Worm (Caenorhabditis elegans) whole organism, L3 larva: ENCODE results near the gene pqn-90.

Experiments
- R02D3.7 ChIP-seq: fragments of 150-350 bp; optimal IDR thresholded peaks from 2 replicates; lab custom pipeline; 2014; ENCODE audit warnings: missing biosample characterization, missing genetic modification characterization
- ZK546.5 ChIP-seq: sonication (generic microtip); optimal IDR thresholded peaks from 2 replicates; lab custom pipeline; 2017; ENCODE audit warnings: missing biosample characterization, missing genetic modification characterization
- aly-2 ChIP-seq: fragments of 150-350 bp; optimal IDR thresholded peaks from 2 replicates; lab custom pipeline; 2014; ENCODE audit warnings: missing biosample characterization, missing genetic modification characterization
- ama-1 ChIP-seq: fragments of 150-350 bp; optimal IDR thresholded peaks from 2 replicates; lab custom pipeline; 2018
- ceh-16 ChIP-seq: sonication (generic microtip); optimal IDR thresholded peaks from 2 replicates; lab custom pipeline; 2017; ENCODE audit warnings: missing biosample characterization, missing genetic modification characterization
- ceh-28 ChIP-seq: fragments of 150-350 bp; optimal IDR thresholded peaks from 2 replicates; lab custom pipeline; 2014; ENCODE audit warnings: missing biosample characterization, missing genetic modification reagents, missing genetic modification characterization
- ceh-82 ChIP-seq: fragments of 150-350 bp; optimal IDR thresholded peaks from 2 replicates; lab custom pipeline; 2014; ENCODE audit warnings: missing biosample characterization, missing genetic modification characterization
- ceh-9 ChIP-seq: sonication (generic microtip); optimal IDR thresholded peaks from 2 replicates; lab custom pipeline; 2018; ENCODE audit warnings: missing biosample characterization, missing genetic modification characterization
- daf-12 ChIP-seq: fragments of 150-350 bp; optimal IDR thresholded peaks from 2 replicates; lab custom pipeline; 2014; ENCODE audit warnings: missing biosample characterization, missing genetic modification reagents, missing genetic modification characterization
- elt-1 ChIP-seq: fragments of 150-350 bp; optimal IDR thresholded peaks from 2 replicates; lab custom pipeline; 2014; ENCODE audit warnings: missing biosample characterization, missing genetic modification characterization
- elt-2 ChIP-seq: sonication (generic microtip); optimal IDR thresholded peaks from 2 replicates; lab custom pipeline; 2016; ENCODE audit warnings: missing genetic modification reagents, mild to moderate bottlenecking, missing genetic modification characterization, missing compliant biosample characterization
- elt-3 ChIP-seq, 3 experiments: fragments of 150-350 bp in 1 of 3; sonication (generic microtip) in 2 of 3; optimal IDR thresholded peaks; 2 replicates in 2 of 3; 4 replicates in 1 of 3; lab custom pipeline; 2014 to 2017; ENCODE audit warnings: missing biosample characterization in 3 of 3, missing genetic modification characterization in 3 of 3
- eor-1 ChIP-seq, 2 experiments: fragments of 150-350 bp; optimal IDR thresholded peaks; 2 replicates each; lab custom pipeline; 2014 to 2018; ENCODE audit warnings: missing biosample characterization in 2 of 2, missing genetic modification characterization in 2 of 2
- fkh-2 ChIP-seq: fragments of 150-350 bp; optimal IDR thresholded peaks from 2 replicates; lab custom pipeline; 2014; ENCODE audit warnings: missing biosample characterization, missing genetic modification reagents, missing genetic modification characterization
- fos-1 ChIP-seq: fragments of 150-350 bp; optimal IDR thresholded peaks from 2 replicates; lab custom pipeline; 2014; ENCODE audit warnings: missing biosample characterization, missing genetic modification characterization
- hmg-11 ChIP-seq: sonication (generic microtip); optimal IDR thresholded peaks from 2 replicates; lab custom pipeline; 2016; ENCODE audit warnings: missing genetic modification characterization, missing compliant biosample characterization
- jun-1 ChIP-seq: fragments of 150-350 bp; optimal IDR thresholded peaks from 2 replicates; lab custom pipeline; 2014; ENCODE audit warnings: missing biosample characterization, missing genetic modification reagents, missing genetic modification characterization
- lsy-12 ChIP-seq: sonication (generic microtip); optimal IDR thresholded peaks from 2 replicates; lab custom pipeline; 2016; ENCODE audit warnings: mild to moderate bottlenecking, missing genetic modification characterization, missing compliant biosample characterization
- mdl-1 ChIP-seq: fragments of 150-350 bp; optimal IDR thresholded peaks from 2 replicates; lab custom pipeline; 2014; ENCODE audit warnings: missing biosample characterization, missing genetic modification characterization
- mml-1 ChIP-seq: fragments of 150-350 bp; sonication (generic microtip); optimal IDR thresholded peaks from 3 replicates; lab custom pipeline; 2014; ENCODE audit warnings: missing biosample characterization, missing genetic modification characterization
- nhr-12 ChIP-seq: fragments of 150-350 bp; optimal IDR thresholded peaks from 2 replicates; lab custom pipeline; 2014; ENCODE audit warnings: missing biosample characterization, missing genetic modification characterization
- nhr-25 ChIP-seq: sonication (generic microtip); optimal IDR thresholded peaks from 2 replicates; lab custom pipeline; 2017; ENCODE audit warnings: missing biosample characterization, missing genetic modification characterization
- nhr-28 ChIP-seq: fragments of 150-350 bp; optimal IDR thresholded peaks from 2 replicates; lab custom pipeline; 2014; ENCODE audit warnings: missing biosample characterization, missing genetic modification characterization
- nhr-43 ChIP-seq: sonication (generic microtip); optimal IDR thresholded peaks from 2 replicates; lab custom pipeline; 2016; ENCODE audit warnings: mild to moderate bottlenecking, missing genetic modification characterization, missing compliant biosample characterization; ENCODE audit not compliant: poor library complexity, severe bottlenecking
- nhr-67 ChIP-seq: fragments of 150-350 bp; optimal IDR thresholded peaks from 2 replicates; lab custom pipeline; 2014; ENCODE audit warnings: missing biosample characterization, missing genetic modification characterization
- nhr-77 ChIP-seq: fragments of 150-350 bp; optimal IDR thresholded peaks from 2 replicates; lab custom pipeline; 2014; ENCODE audit warnings: missing biosample characterization, missing genetic modification characterization
- pha-4 ChIP-seq: fragments of 150-350 bp; optimal IDR thresholded peaks from 2 replicates; lab custom pipeline; 2014; ENCODE audit warnings: missing biosample characterization, missing genetic modification reagents, missing genetic modification characterization
- pqm-1 ChIP-seq: fragments of 150-350 bp; optimal IDR thresholded peaks from 2 replicates; lab custom pipeline; 2017; ENCODE audit warnings: missing biosample characterization, missing genetic modification characterization, inconsistent platforms
- skn-1 ChIP-seq: fragments of 150-350 bp; optimal IDR thresholded peaks from 2 replicates; lab custom pipeline; 2014; ENCODE audit warnings: missing biosample characterization, missing genetic modification characterization
- snpc-4 ChIP-seq: fragments of 150-350 bp; optimal IDR thresholded peaks from 2 replicates; lab custom pipeline; 2014; ENCODE audit warnings: missing biosample characterization, missing genetic modification characterization
- unc-39 ChIP-seq: sonication (generic microtip); optimal IDR thresholded peaks from 4 replicates; lab custom pipeline; 2017; ENCODE audit warnings: missing biosample characterization, missing genetic modification characterization
- unc-62 ChIP-seq: fragments of 150-350 bp; sonication (generic microtip); optimal IDR thresholded peaks from 4 replicates; lab custom pipeline; 2014; ENCODE audit warnings: missing biosample characterization, missing genetic modification reagents, missing genetic modification characterization
- zag-1 ChIP-seq: fragments of 150-350 bp; optimal IDR thresholded peaks from 2 replicates; lab custom pipeline; 2014; ENCODE audit warnings: missing biosample characterization, missing genetic modification characterization
- ztf-11 ChIP-seq: fragments of 150-350 bp; optimal IDR thresholded peaks from 2 replicates; lab custom pipeline; 2014; ENCODE audit warnings: missing biosample characterization, missing genetic modification characterization
- ztf-4 ChIP-seq: fragments of 150-350 bp; optimal IDR thresholded peaks from 2 replicates; lab custom pipeline; 2014; ENCODE audit warnings: missing biosample characterization, missing genetic modification characterization

The pqn-90 gene

ce11 chrIV:15300041-15300440, 9.0 kb upstream of the pqn-90 start:
- TF ChIP-seq hmg-11 (tag; lab: Kevin White, UChicago) (no peak), eor-1 (tag; optimal IDR thresholded peaks at IDR 0.05; lab: Kevin White, UChicago) (no peak), R02D3.7 (no peak), nhr-67 (tag; lab: Kevin White, UChicago) (no peak), unc-62 (GFP tag; lab: Kevin White, UChicago) (no peak), unc-39 (no peak)

ce11 chrIV:15294040-15294439, 3.0 kb upstream of the pqn-90 start, which contains the start of gene Y73F8A.10:
Y73F8A.10 (plus strand) TSS chrIV:15294340.
- TF ChIP-seq nhr-77 (tag; lab: Kevin White, UChicago) (no peak), pqm-1 (tag; lab: Kevin White, UChicago) (no peak), ama-1 (lab: Kevin White, UChicago) (no peak), nhr-28 (tag; lab: Kevin White, UChicago) (no peak), zag-1 (tag; lab: Kevin White, UChicago) (no peak), ceh-16 (tag; lab: Kevin White, UChicago) (no peak), ceh-28 (tag; lab: Kevin White, UChicago) (no peak), nhr-25 (tag; lab: Kevin White, UChicago) (no peak), hmg-11 (tag; lab: Kevin White, UChicago) (no peak), nhr-12 (no peak), aly-2 (tag; lab: Kevin White, UChicago) (no peak), unc-39 (no peak), ztf-11 (tag; lab: Kevin White, UChicago) (no peak), ztf-4 (tag; lab: Kevin White, UChicago) (no peak), fkh-2 (tag; lab: Kevin White, UChicago) (no peak), lsy-12 (no peak), ZK546.5 (tag; lab: Kevin White, UChicago) (no peak)

- TF ChIP-seq aly-2 (tag; lab: Kevin White, UChicago) (no peak), mdl-1 (no peak), ceh-82 (tag; lab: Kevin White, UChicago) (no peak), mml-1 (no peak), ceh-16 (tag; lab: Kevin White, UChicago) (no peak), nhr-28 (tag; lab: Kevin White, UChicago) (no peak), daf-12 (tag; lab: Kevin White, UChicago) (no peak), pha-4 (tag; lab: Kevin White, UChicago) (no peak), ceh-28 (tag; lab: Kevin White, UChicago) (no peak), nhr-43 (tag; lab: Kevin White, UChicago) (no peak), unc-62 (GFP tag; lab: Kevin White, UChicago) (no peak)
Observed at ce11 chrIV:15291607-15292006, 545 bp upstream of the pqn-90 start, which contains the start of gene pqn-91. pqn-91 (plus strand) TSS chrIV:15291907.

DNA sequence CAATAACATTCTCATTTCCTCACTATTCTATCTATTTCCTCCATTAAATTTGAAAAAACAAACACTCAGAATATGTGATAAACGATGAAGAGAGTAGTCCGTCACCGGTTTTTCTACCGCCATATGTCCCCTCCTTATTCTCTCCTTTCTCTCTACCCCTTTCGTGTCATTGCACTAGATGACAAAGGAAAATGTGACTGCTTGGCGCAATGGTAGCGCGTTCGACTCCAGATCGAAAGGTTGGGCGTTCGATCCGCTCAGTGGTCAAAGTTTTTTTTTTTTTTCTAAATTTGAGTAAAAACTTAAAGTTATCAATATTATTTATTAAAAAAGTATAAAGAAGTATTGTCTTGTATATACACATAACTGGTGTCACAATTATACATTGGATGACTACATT, 1.6 kb downstream of the pqn-90 start:
- TF ChIP-seq snpc-4 (peak; percentile 31), ceh-9 (no peak), pha-4 (tag; lab: Kevin White, UChicago) (peak; percentile 21), elt-2 (peak; percentile 1), unc-62 (GFP tag; lab: Kevin White, UChicago) (no peak), hmg-11 (tag; lab: Kevin White, UChicago) (peak; percentile 33), elt-1 (tag; lab: Kevin White, UChicago) (no peak)

DNA sequence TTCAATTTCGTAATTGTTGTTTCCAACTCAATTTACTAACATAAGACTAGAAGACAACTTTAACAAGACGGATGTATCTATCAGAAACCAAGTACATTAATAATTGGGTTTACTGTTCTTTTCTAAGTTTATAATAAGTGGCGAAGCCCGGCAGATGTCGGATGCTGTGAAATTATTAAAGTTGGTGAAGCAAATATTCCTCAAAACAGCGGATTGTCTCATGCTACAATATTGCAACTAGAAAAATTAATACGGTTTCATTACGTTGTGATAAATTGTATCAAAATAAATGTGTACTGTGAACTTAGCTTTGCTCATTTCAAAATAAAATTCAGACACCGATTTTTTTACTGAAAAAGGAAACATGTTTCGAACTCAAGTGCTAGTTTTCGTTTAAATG, 7.4 kb downstream of the pqn-90 start:
- TF ChIP-seq unc-39 (no peak), ztf-4 (tag; lab: Kevin White, UChicago) (no peak), skn-1 (tag; lab: Kevin White, UChicago) (no peak), mml-1 (no peak), jun-1 (tag; lab: Kevin White, UChicago) (no peak), ceh-16 (tag; lab: Kevin White, UChicago) (no peak), elt-2 (no peak), aly-2 (tag; lab: Kevin White, UChicago) (no peak), ceh-9 (no peak), pqm-1 (tag; lab: Kevin White, UChicago) (no peak)

ce11 chrIV:15280219-15280618, 10.8 kb downstream of the pqn-90 start:
- TF ChIP-seq ceh-82 (tag; lab: Kevin White, UChicago) (no peak), mml-1 (no peak), elt-3 (tag; optimal IDR thresholded peaks at IDR 0.05; lab: Kevin White, UChicago) (no peak), fos-1 (no peak)
